Fruit fly (Drosophila melanogaster) whole organism, adult: ENCODE measurements around the gene CG4239.

Source experiments
- CG11617 ChIP-seq: fragments of 200-800 bp; sonication (Bioruptor generic); optimal IDR thresholded peaks from 2 replicates; lab custom pipeline; 2017; ENCODE audit warnings: mild to moderate bottlenecking, missing biosample characterization, missing genetic modification reagents, missing genetic modification characterization
- CG12768 ChIP-seq: fragments of 200-800 bp; sonication (Bioruptor generic); optimal IDR thresholded peaks from 2 replicates; lab custom pipeline; 2017; ENCODE audit warnings: missing biosample characterization, missing genetic modification characterization, mild to moderate bottlenecking, moderate library complexity, missing genetic modification reagents
- CG14711 ChIP-seq: fragments of 200-800 bp; sonication (Bioruptor generic); optimal IDR thresholded peaks from 2 replicates; lab custom pipeline; 2018; ENCODE audit warnings: missing biosample characterization, mild to moderate bottlenecking, missing genetic modification characterization, moderate library complexity
- CG1620 ChIP-seq: fragments of 200-800 bp; sonication (Bioruptor generic); optimal IDR thresholded peaks from 2 replicates; lab custom pipeline; 2016; ENCODE audit warnings: missing biosample characterization, missing genetic modification characterization
- CG33017 ChIP-seq: fragments of 200-800 bp; sonication (Bioruptor generic); optimal IDR thresholded peaks from 2 replicates; lab custom pipeline; 2018; ENCODE audit warnings: missing biosample characterization, mild to moderate bottlenecking, missing genetic modification characterization, moderate library complexity
- CG5204 ChIP-seq: fragments of 200-800 bp; sonication (Bioruptor generic); optimal IDR thresholded peaks from 2 replicates; lab custom pipeline; 2016; ENCODE audit warnings: missing biosample characterization, missing genetic modification characterization
- CG7045 ChIP-seq: fragments of 200-800 bp; sonication (Bioruptor generic); optimal IDR thresholded peaks from 2 replicates; lab custom pipeline; 2017; ENCODE audit warnings: missing biosample characterization, mild to moderate bottlenecking, missing genetic modification characterization
- CG7101 ChIP-seq: fragments of 200-800 bp; sonication (Bioruptor generic); optimal IDR thresholded peaks from 2 replicates; lab custom pipeline; 2018; ENCODE audit warnings: missing biosample characterization, mild to moderate bottlenecking, missing genetic modification characterization, moderate library complexity
- Clk ChIP-seq: fragments of 200-800 bp; sonication (Bioruptor generic); optimal IDR thresholded peaks from 2 replicates; lab custom pipeline; 2017; ENCODE audit warnings: missing biosample characterization, missing genetic modification characterization
- Crg-1 ChIP-seq: fragments of 200-800 bp; sonication (Bioruptor generic); optimal IDR thresholded peaks from 2 replicates; lab custom pipeline; 2016; ENCODE audit warnings: missing biosample characterization, missing genetic modification characterization
- Hr96 ChIP-seq: fragments of 200-800 bp; sonication (Bioruptor generic); optimal IDR thresholded peaks from 2 replicates; lab custom pipeline; 2016; ENCODE audit warnings: missing biosample characterization, missing genetic modification characterization
- Mnt ChIP-seq: fragments of 200-800 bp; sonication (Bioruptor generic); optimal IDR thresholded peaks from 2 replicates; lab custom pipeline; 2016; ENCODE audit warnings: missing biosample characterization, mild to moderate bottlenecking, missing genetic modification characterization
- bab1 ChIP-seq: fragments of 200-800 bp; sonication (Bioruptor generic); optimal IDR thresholded peaks from 3 replicates; lab custom pipeline; 2019; ENCODE audit warnings: missing biosample characterization, mild to moderate bottlenecking, missing genetic modification characterization, moderate library complexity
- cic ChIP-seq: fragments of 200-800 bp; sonication (Bioruptor generic); optimal IDR thresholded peaks from 2 replicates; lab custom pipeline; 2017; ENCODE audit warnings: missing biosample characterization, mild to moderate bottlenecking, missing genetic modification characterization, moderate library complexity
- cnc ChIP-seq, 2 experiments: fragments of >200 bp; optimal IDR thresholded peaks; 2 replicates each; lab custom pipeline; 2017
- kay ChIP-seq: fragments of 200-800 bp; sonication (Bioruptor generic); peaks from one replicate; lab custom pipeline; 2016; ENCODE audit warnings: missing biosample characterization, missing genetic modification characterization, borderline replicate concordance
- ovo ChIP-seq: fragments of 200-800 bp; sonication (Bioruptor generic); optimal IDR thresholded peaks from 2 replicates; lab custom pipeline; 2016; ENCODE audit warnings: missing biosample characterization, missing genetic modification characterization
- pad ChIP-seq: fragments of 200-800 bp; sonication (Bioruptor generic); optimal IDR thresholded peaks from 3 replicates; lab custom pipeline; 2017; ENCODE audit warnings: missing biosample characterization, missing genetic modification characterization, mild to moderate bottlenecking, moderate library complexity, missing genetic modification reagents
- tj ChIP-seq: fragments of 200-800 bp; sonication (Bioruptor generic); optimal IDR thresholded peaks from 3 replicates; lab custom pipeline; 2017; ENCODE audit warnings: missing biosample characterization, mild to moderate bottlenecking, missing genetic modification characterization, moderate library complexity
- toe ChIP-seq: fragments of 200-800 bp; sonication (Bioruptor generic); optimal IDR thresholded peaks from 2 replicates; lab custom pipeline; 2016; ENCODE audit warnings: missing biosample characterization, missing genetic modification characterization

Gene CG4239

DNA sequence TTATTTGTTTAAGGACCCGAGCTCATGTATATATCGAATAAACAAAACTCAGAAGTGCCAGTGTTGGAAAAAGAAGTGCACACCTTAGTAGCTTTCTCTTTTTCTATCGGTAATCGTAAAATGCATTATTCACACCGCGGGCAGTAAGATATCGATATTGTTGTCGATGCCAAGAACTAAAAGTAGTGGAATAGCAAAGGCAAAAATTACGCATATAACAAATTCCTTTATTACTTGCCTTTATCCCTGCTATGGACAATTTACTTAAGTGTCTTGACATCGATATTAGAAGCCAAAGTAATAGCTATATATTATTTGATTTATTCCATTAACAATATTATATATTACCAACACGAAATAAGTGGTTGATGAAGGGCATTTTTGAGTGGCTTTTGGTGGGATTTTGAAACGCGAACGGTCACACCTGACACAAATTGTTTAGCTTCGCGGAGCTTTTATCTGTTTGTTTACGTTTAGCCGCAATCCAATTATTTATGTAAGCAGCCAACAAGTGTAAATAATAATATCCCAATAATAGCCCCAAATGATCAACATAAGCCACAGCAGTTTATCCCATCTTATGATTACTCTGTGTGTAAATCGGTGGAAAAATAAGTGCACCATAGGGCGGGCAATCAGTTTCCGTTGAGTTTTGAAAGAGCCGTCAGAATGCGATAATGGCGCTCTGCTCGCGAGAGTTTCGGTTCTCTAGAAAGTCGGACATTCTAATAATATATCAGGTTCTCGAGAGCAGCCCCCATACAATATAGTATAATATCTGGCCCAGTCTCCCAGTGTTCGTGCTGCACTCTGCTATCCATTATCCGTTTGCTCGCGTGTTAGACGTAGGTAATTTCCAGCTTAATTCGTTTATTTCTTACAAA, at the start of gene CG4239, which contains the start of gene CG9992:
TSS of gene CG4239 (plus strand) at position 436 of the 884 bp plus-strand sequence.
TSS of gene CG9992 (minus strand) at position 66 of the 884 bp plus-strand sequence.
- TF ChIP-seq pad (GFP tag; lab: Kevin White, UChicago) (peak; percentile 58), CG7045 (GFP tag; lab: Kevin White, UChicago) (peak; percentile 21), CG33017 (peak; percentile 24), CG11617 (GFP tag; lab: Kevin White, UChicago) (peak; percentile 53), CG1620 (GFP tag; lab: Kevin White, UChicago) (peak; percentile 69), ovo (GFP tag; lab: Kevin White, UChicago) (peak; percentile 60), cnc (optimal IDR thresholded peaks at IDR 0.05; lab: Kevin White, UChicago) (no peak), Crg-1 (GFP tag; lab: Kevin White, UChicago) (peak; percentile 76), tj (peak; percentile 32), toe (GFP tag; lab: Kevin White, UChicago) (peak; percentile 67), CG5204 (GFP tag; lab: Kevin White, UChicago) (peak; percentile 38), kay (GFP tag; lab: Kevin White, UChicago) (no peak), cic (GFP tag; lab: Kevin White, UChicago) (no peak), CG7101 (peak; percentile 75), CG12768 (peak; percentile 48), CG14711 (peak; percentile 61), Clk (no peak), bab1 (no peak), Hr96 (GFP tag; lab: Kevin White, UChicago) (no peak), Mnt (GFP tag; lab: Kevin White, UChicago) (peak; percentile 3)

DNA sequence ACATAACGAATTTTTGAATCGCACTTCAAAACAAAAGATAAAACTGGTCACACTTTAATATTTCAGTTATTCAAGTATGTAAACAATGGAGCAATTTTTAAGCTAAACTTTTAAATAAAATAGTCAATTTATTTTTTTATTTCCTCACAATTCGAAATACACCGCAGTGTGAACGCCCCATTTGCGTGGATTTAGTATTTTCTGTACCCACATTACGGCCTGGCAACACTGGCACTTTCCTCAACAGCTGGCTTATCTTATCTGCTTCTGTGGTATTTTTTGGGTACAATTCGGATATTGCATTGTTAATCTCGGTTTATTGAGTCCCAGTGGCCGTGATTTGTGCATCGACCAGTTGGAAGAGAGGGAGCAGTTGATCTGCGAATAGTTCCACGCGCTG, 35.0 kb upstream of the CG4239 start, which contains the start of gene sl:
TSS of gene sl (plus strand) at position 254 of the 400 bp plus-strand sequence.
- TF ChIP-seq CG14711 (peak; percentile 67), Clk (no peak)

DNA sequence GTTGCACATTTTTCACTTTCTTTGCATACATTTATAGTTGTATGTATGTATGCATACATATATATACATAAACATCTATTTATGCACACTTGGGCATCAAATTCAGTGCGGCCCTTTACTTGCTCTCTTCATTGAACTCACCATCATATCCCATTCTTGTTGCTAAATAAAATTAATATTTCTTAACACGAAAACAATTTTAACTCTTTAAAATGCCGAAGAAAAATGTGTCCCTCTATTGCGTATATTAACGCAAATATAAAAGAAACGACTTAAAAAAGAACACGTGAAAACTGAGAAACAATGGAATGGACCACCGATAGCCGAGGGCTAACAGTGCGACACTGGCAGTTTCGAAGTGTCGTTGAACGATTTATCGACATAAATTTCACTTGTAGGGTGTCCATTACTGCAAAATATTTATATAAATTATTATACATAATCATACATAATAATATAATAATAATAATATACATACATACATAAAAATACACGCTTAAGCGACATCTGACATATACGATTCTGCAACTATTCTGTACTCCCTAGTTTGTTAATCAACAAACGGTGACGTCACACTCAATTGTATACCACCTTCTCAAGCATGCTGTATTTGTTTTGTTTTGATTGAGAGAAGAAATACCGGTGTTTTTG, 26.3 kb upstream of the CG4239 start, which contains the start of the genes U2af50 and PIG-Q:
TSS of gene U2af50 (minus strand) at position 370 of the 651 bp plus-strand sequence.
TSS of gene PIG-Q (plus strand) at position 474 of the 651 bp plus-strand sequence.
- TF ChIP-seq cic (GFP tag; lab: Kevin White, UChicago) (no peak), Hr96 (GFP tag; lab: Kevin White, UChicago) (no peak), CG7045 (GFP tag; lab: Kevin White, UChicago) (peak; percentile 76), CG33017 (peak; percentile 82), CG12768 (peak; percentile 84), cnc (optimal IDR thresholded peaks at IDR 0.05; lab: Kevin White, UChicago) (no peak), CG7101 (peak; percentile 94), CG1620 (GFP tag; lab: Kevin White, UChicago) (peak; percentile 41), kay (GFP tag; lab: Kevin White, UChicago) (peak; percentile 75), Clk (peak; percentile 59), Mnt (GFP tag; lab: Kevin White, UChicago) (peak; percentile 84), tj (peak; percentile 78), toe (GFP tag; lab: Kevin White, UChicago) (peak; percentile 65), bab1 (peak; percentile 94), ovo (GFP tag; lab: Kevin White, UChicago) (peak; percentile 89), pad (GFP tag; lab: Kevin White, UChicago) (peak; percentile 78), CG14711 (peak; percentile 90), CG5204 (GFP tag; lab: Kevin White, UChicago) (no peak), CG11617 (GFP tag; lab: Kevin White, UChicago) (peak; percentile 93), Crg-1 (GFP tag; lab: Kevin White, UChicago) (peak; percentile 73)

DNA sequence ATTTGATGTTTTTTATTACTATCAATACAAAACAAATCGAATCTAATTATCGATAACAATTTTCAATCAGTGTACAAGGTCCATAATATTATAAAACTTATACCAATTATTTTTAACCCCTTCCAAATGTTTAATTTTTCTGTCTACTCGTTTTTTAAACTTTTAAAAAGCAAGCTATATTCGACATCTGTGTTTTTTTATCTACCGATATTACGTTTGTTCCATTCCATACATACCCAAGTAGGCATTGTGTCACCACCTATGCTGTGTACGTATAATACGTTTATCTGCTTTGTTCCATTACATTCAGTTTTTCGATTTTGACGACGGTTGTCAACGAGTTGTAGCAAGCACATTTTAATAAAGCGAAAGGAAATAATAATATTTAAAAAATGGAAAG, 23.8 kb upstream of the CG4239 start, which contains the start of gene nonA:
TSS of gene nonA (plus strand) at position 264 of the 400 bp plus-strand sequence.
- TF ChIP-seq cnc (optimal IDR thresholded peaks at IDR 0.05; lab: Kevin White, UChicago) (no peak), CG7101 (no peak), tj (no peak), Crg-1 (GFP tag; lab: Kevin White, UChicago) (peak; percentile 1), CG5204 (GFP tag; lab: Kevin White, UChicago) (no peak), CG14711 (no peak), kay (GFP tag; lab: Kevin White, UChicago) (no peak), Mnt (GFP tag; lab: Kevin White, UChicago) (peak; percentile 41), bab1 (peak; percentile 33), pad (GFP tag; lab: Kevin White, UChicago) (no peak), toe (GFP tag; lab: Kevin White, UChicago) (no peak), CG11617 (GFP tag; lab: Kevin White, UChicago) (no peak)

DNA sequence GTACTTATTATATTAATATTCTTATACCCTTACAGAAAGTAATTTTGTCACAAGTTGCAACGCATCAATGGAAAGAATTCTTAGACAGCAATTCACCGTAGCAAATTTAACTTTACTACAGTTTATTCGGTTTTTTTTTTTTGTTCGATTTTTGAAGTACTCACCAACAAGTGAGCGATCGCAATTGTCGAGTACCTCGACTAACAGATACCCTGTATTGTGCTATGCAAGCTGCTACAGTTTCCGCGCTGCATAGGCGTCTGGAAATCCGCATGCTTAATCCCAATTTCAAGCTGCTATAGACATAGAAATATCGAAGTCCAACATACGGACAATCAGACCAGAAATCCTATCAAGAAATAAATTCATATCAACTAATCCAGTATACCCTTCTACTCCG, 16.5 kb upstream of the CG4239 start:
- TF ChIP-seq Mnt (GFP tag; lab: Kevin White, UChicago), result no peak
- TF ChIP-seq CG1620 (GFP tag; lab: Kevin White, UChicago), result no peak
- TF ChIP-seq CG7045 (GFP tag; lab: Kevin White, UChicago), result no peak
- TF ChIP-seq CG7101, result no peak
- no peak for TF ChIP-seq toe (GFP tag; lab: Kevin White, UChicago)
- TF ChIP-seq cnc (optimal IDR thresholded peaks at IDR 0.05; lab: Kevin White, UChicago), result no peak
- no peak for TF ChIP-seq ovo (GFP tag; lab: Kevin White, UChicago)
- TF ChIP-seq CG14711, result no peak
- TF ChIP-seq CG12768, result no peak
- no peak for TF ChIP-seq CG5204 (GFP tag; lab: Kevin White, UChicago)
- no peak for TF ChIP-seq CG11617 (GFP tag; lab: Kevin White, UChicago)
